Fruit fly (Drosophila melanogaster) whole organism, adult: ENCODE data around the gene CG12099.

Experiments used
- CG11617 ChIP-seq: fragments of 200-800 bp; sonication (Bioruptor generic); optimal IDR thresholded peaks from 2 replicates; lab custom pipeline; 2017; ENCODE audit warnings: mild to moderate bottlenecking, missing biosample characterization, missing genetic modification reagents, missing genetic modification characterization
- CG12768 ChIP-seq: fragments of 200-800 bp; sonication (Bioruptor generic); optimal IDR thresholded peaks from 2 replicates; lab custom pipeline; 2017; ENCODE audit warnings: missing biosample characterization, missing genetic modification characterization, mild to moderate bottlenecking, moderate library complexity, missing genetic modification reagents
- CG14711 ChIP-seq: fragments of 200-800 bp; sonication (Bioruptor generic); optimal IDR thresholded peaks from 2 replicates; lab custom pipeline; 2018; ENCODE audit warnings: missing biosample characterization, mild to moderate bottlenecking, missing genetic modification characterization, moderate library complexity
- CG1620 ChIP-seq: fragments of 200-800 bp; sonication (Bioruptor generic); optimal IDR thresholded peaks from 2 replicates; lab custom pipeline; 2016; ENCODE audit warnings: missing biosample characterization, missing genetic modification characterization
- CG33017 ChIP-seq: fragments of 200-800 bp; sonication (Bioruptor generic); optimal IDR thresholded peaks from 2 replicates; lab custom pipeline; 2018; ENCODE audit warnings: missing biosample characterization, mild to moderate bottlenecking, missing genetic modification characterization, moderate library complexity
- CG5204 ChIP-seq: fragments of 200-800 bp; sonication (Bioruptor generic); optimal IDR thresholded peaks from 2 replicates; lab custom pipeline; 2016; ENCODE audit warnings: missing biosample characterization, missing genetic modification characterization
- CG7045 ChIP-seq: fragments of 200-800 bp; sonication (Bioruptor generic); optimal IDR thresholded peaks from 2 replicates; lab custom pipeline; 2017; ENCODE audit warnings: missing biosample characterization, mild to moderate bottlenecking, missing genetic modification characterization
- CG7101 ChIP-seq: fragments of 200-800 bp; sonication (Bioruptor generic); optimal IDR thresholded peaks from 2 replicates; lab custom pipeline; 2018; ENCODE audit warnings: missing biosample characterization, mild to moderate bottlenecking, missing genetic modification characterization, moderate library complexity
- Clk ChIP-seq: fragments of 200-800 bp; sonication (Bioruptor generic); optimal IDR thresholded peaks from 2 replicates; lab custom pipeline; 2017; ENCODE audit warnings: missing biosample characterization, missing genetic modification characterization
- Crg-1 ChIP-seq: fragments of 200-800 bp; sonication (Bioruptor generic); optimal IDR thresholded peaks from 2 replicates; lab custom pipeline; 2016; ENCODE audit warnings: missing biosample characterization, missing genetic modification characterization
- Hr96 ChIP-seq: fragments of 200-800 bp; sonication (Bioruptor generic); optimal IDR thresholded peaks from 2 replicates; lab custom pipeline; 2016; ENCODE audit warnings: missing biosample characterization, missing genetic modification characterization
- Mnt ChIP-seq: fragments of 200-800 bp; sonication (Bioruptor generic); optimal IDR thresholded peaks from 2 replicates; lab custom pipeline; 2016; ENCODE audit warnings: missing biosample characterization, mild to moderate bottlenecking, missing genetic modification characterization
- bab1 ChIP-seq: fragments of 200-800 bp; sonication (Bioruptor generic); optimal IDR thresholded peaks from 3 replicates; lab custom pipeline; 2019; ENCODE audit warnings: missing biosample characterization, mild to moderate bottlenecking, missing genetic modification characterization, moderate library complexity
- cic ChIP-seq: fragments of 200-800 bp; sonication (Bioruptor generic); optimal IDR thresholded peaks from 2 replicates; lab custom pipeline; 2017; ENCODE audit warnings: missing biosample characterization, mild to moderate bottlenecking, missing genetic modification characterization, moderate library complexity
- cnc ChIP-seq, 2 experiments: fragments of >200 bp; optimal IDR thresholded peaks; 2 replicates each; lab custom pipeline; 2017
- kay ChIP-seq: fragments of 200-800 bp; sonication (Bioruptor generic); peaks from one replicate; lab custom pipeline; 2016; ENCODE audit warnings: missing biosample characterization, missing genetic modification characterization, borderline replicate concordance
- ovo ChIP-seq: fragments of 200-800 bp; sonication (Bioruptor generic); optimal IDR thresholded peaks from 2 replicates; lab custom pipeline; 2016; ENCODE audit warnings: missing biosample characterization, missing genetic modification characterization
- pad ChIP-seq: fragments of 200-800 bp; sonication (Bioruptor generic); optimal IDR thresholded peaks from 3 replicates; lab custom pipeline; 2017; ENCODE audit warnings: missing biosample characterization, missing genetic modification characterization, mild to moderate bottlenecking, moderate library complexity, missing genetic modification reagents
- tj ChIP-seq: fragments of 200-800 bp; sonication (Bioruptor generic); optimal IDR thresholded peaks from 3 replicates; lab custom pipeline; 2017; ENCODE audit warnings: missing biosample characterization, mild to moderate bottlenecking, missing genetic modification characterization, moderate library complexity
- toe ChIP-seq: fragments of 200-800 bp; sonication (Bioruptor generic); optimal IDR thresholded peaks from 2 replicates; lab custom pipeline; 2016; ENCODE audit warnings: missing biosample characterization, missing genetic modification characterization

CG12099 gene

dm6 chr3L:1591692-1592371 lies 33.5 kb upstream of the CG12099 start:
- peak; percentile 79 for TF ChIP-seq CG5204 (GFP tag; lab: Kevin White, UChicago)
- peak; percentile 3 for TF ChIP-seq bab1 (GFP tag; lab: Kevin White, UChicago)
- peak; percentile 74 for TF ChIP-seq pad (GFP tag; lab: Kevin White, UChicago)
- peak; percentile 82 for TF ChIP-seq CG14711 (tag; lab: Kevin White, UChicago)
- peak; percentile 97 for TF ChIP-seq Crg-1
- peak; percentile 71 for TF ChIP-seq Mnt (GFP tag; lab: Kevin White, UChicago)
- peak; percentile 80 for TF ChIP-seq tj
- TF ChIP-seq CG33017 (tag; lab: Kevin White, UChicago): peak; percentile 85
- peak; percentile 97 for TF ChIP-seq ovo (GFP tag; lab: Kevin White, UChicago)
- peak; percentile 96 for TF ChIP-seq cic (GFP tag; lab: Kevin White, UChicago)
- TF ChIP-seq CG1620 (GFP tag; lab: Kevin White, UChicago): peak; percentile 92
- peak; percentile 84 for TF ChIP-seq toe (GFP tag; lab: Kevin White, UChicago)
- TF ChIP-seq Hr96: peak; percentile 78
- peak; percentile 95 for TF ChIP-seq CG12768 (GFP tag; lab: Kevin White, UChicago)
- TF ChIP-seq Clk (GFP tag; lab: Kevin White, UChicago): peak; percentile 86
- no peak for TF ChIP-seq kay
- peak; percentile 92 for TF ChIP-seq CG7101 (tag; lab: Kevin White, UChicago)
- TF ChIP-seq CG7045: peak; percentile 96
- TF ChIP-seq cnc (optimal IDR thresholded peaks at IDR 0.05; lab: Kevin White, UChicago): no peak
- peak; percentile 83 for TF ChIP-seq CG11617 (GFP tag; lab: Kevin White, UChicago)

dm6 chr3L:1590194-1590593 lies 31.9 kb upstream of the CG12099 start:
- TF ChIP-seq kay: peak; percentile 49
- no peak for TF ChIP-seq CG12768 (GFP tag; lab: Kevin White, UChicago)
- no peak for TF ChIP-seq CG14711 (tag; lab: Kevin White, UChicago)
- TF ChIP-seq ovo (GFP tag; lab: Kevin White, UChicago): no peak

- TF ChIP-seq bab1 (GFP tag; lab: Kevin White, UChicago): peak; percentile 75
- TF ChIP-seq toe (GFP tag; lab: Kevin White, UChicago): peak; percentile 77
- TF ChIP-seq CG14711 (tag; lab: Kevin White, UChicago): peak; percentile 70
- peak; percentile 28 for TF ChIP-seq tj
- TF ChIP-seq kay: peak; percentile 51
- peak; percentile 68 for TF ChIP-seq Clk (GFP tag; lab: Kevin White, UChicago)
- peak; percentile 37 for TF ChIP-seq CG11617 (GFP tag; lab: Kevin White, UChicago)
- TF ChIP-seq cnc (optimal IDR thresholded peaks at IDR 0.05; lab: Kevin White, UChicago): no peak
- TF ChIP-seq CG7101 (tag; lab: Kevin White, UChicago): peak; percentile 78
- TF ChIP-seq CG33017 (tag; lab: Kevin White, UChicago): peak; percentile 81
- TF ChIP-seq CG7045: peak; percentile 82
- no peak for TF ChIP-seq cic (GFP tag; lab: Kevin White, UChicago)
- TF ChIP-seq CG1620 (GFP tag; lab: Kevin White, UChicago): peak; percentile 62
- TF ChIP-seq CG12768 (GFP tag; lab: Kevin White, UChicago): peak; percentile 79
- peak; percentile 81 for TF ChIP-seq CG5204 (GFP tag; lab: Kevin White, UChicago)
- peak; percentile 52 for TF ChIP-seq Crg-1
- peak; percentile 46 for TF ChIP-seq Mnt (GFP tag; lab: Kevin White, UChicago)
- TF ChIP-seq pad (GFP tag; lab: Kevin White, UChicago): peak; percentile 48
- TF ChIP-seq ovo (GFP tag; lab: Kevin White, UChicago): no peak
- TF ChIP-seq Hr96: peak; percentile 63
These were observed 29.0 kb upstream of the CG12099 start for dm6 chr3L:1587140-1587849.

- TF ChIP-seq tj: peak; percentile 80
- peak; percentile 16 for TF ChIP-seq CG14711 (tag; lab: Kevin White, UChicago)
- peak; percentile 26 for TF ChIP-seq CG7045
- no peak for TF ChIP-seq CG5204 (GFP tag; lab: Kevin White, UChicago)
- no peak for TF ChIP-seq cnc (optimal IDR thresholded peaks at IDR 0.05; lab: Kevin White, UChicago)
- no peak for TF ChIP-seq pad (GFP tag; lab: Kevin White, UChicago)
- TF ChIP-seq ovo (GFP tag; lab: Kevin White, UChicago): peak; percentile 53
- peak; percentile 75 for TF ChIP-seq cic (GFP tag; lab: Kevin White, UChicago)
- TF ChIP-seq CG1620 (GFP tag; lab: Kevin White, UChicago): no peak
- no peak for TF ChIP-seq toe (GFP tag; lab: Kevin White, UChicago)
- TF ChIP-seq kay: no peak
- TF ChIP-seq Clk (GFP tag; lab: Kevin White, UChicago): no peak
- no peak for TF ChIP-seq CG7101 (tag; lab: Kevin White, UChicago)
- TF ChIP-seq Mnt (GFP tag; lab: Kevin White, UChicago): peak; percentile 68
- peak; percentile 65 for TF ChIP-seq CG12768 (GFP tag; lab: Kevin White, UChicago)
- TF ChIP-seq Hr96: peak; percentile 45
- peak; percentile 60 for TF ChIP-seq CG33017 (tag; lab: Kevin White, UChicago)
- peak; percentile 73 for TF ChIP-seq bab1 (GFP tag; lab: Kevin White, UChicago)
- peak; percentile 13 for TF ChIP-seq Crg-1
- TF ChIP-seq CG11617 (GFP tag; lab: Kevin White, UChicago): peak; percentile 10
These were observed 28.2 kb upstream of the CG12099 start for dm6 chr3L:1586266-1587054.
